Fruit fly (Drosophila melanogaster) whole organism, embryonic: ENCODE data around the gene CG5969.

Experiments
- CG10321 ChIP-seq: fragments of 200-800 bp; sonication (Bioruptor generic); IDR thresholded peaks from 2 replicates; pipeline ENCODE4 v1.3.6; 2022; ENCODE audit warnings: missing biosample characterization, missing genetic modification characterization
- CG10979 ChIP-seq: fragments of 200-800 bp; sonication (Bioruptor generic); optimal IDR thresholded peaks from 2 replicates; lab custom pipeline; 2018; ENCODE audit warnings: missing biosample characterization, mild to moderate bottlenecking, missing genetic modification characterization, moderate library complexity
- CG11504 ChIP-seq: fragments of 200-800 bp; sonication (Bioruptor generic); optimal IDR thresholded peaks from 3 replicates; lab custom pipeline; 2019; ENCODE audit warnings: missing biosample characterization, mild to moderate bottlenecking, missing genetic modification characterization, moderate library complexity
- CG12769 ChIP-seq: fragments of 200-800 bp; sonication (Bioruptor generic); optimal IDR thresholded peaks from 2 replicates; lab custom pipeline; 2019; ENCODE audit warnings: missing biosample characterization, mild to moderate bottlenecking, missing genetic modification characterization, moderate library complexity
- CG15073 ChIP-seq: fragments of 200-800 bp; sonication (Bioruptor generic); optimal IDR thresholded peaks from 2 replicates; lab custom pipeline; 2016; ENCODE audit warnings: missing biosample characterization, missing genetic modification characterization
- CG15479 ChIP-seq: fragments of 200-800 bp; sonication (Bioruptor generic); optimal IDR thresholded peaks from 3 replicates; lab custom pipeline; 2019; ENCODE audit warnings: missing biosample characterization, mild to moderate bottlenecking, missing genetic modification characterization, moderate library complexity
- CG1603 ChIP-seq: fragments of 200-800 bp; sonication (Bioruptor generic); optimal IDR thresholded peaks from 2 replicates; lab custom pipeline; 2019; ENCODE audit warnings: missing biosample characterization, mild to moderate bottlenecking, missing genetic modification characterization, moderate library complexity
- CG18011 ChIP-seq: fragments of 200-800 bp; sonication (Bioruptor generic); optimal IDR thresholded peaks from 2 replicates; lab custom pipeline; 2017; ENCODE audit warnings: missing biosample characterization, missing genetic modification characterization, mild to moderate bottlenecking, moderate library complexity, missing genotype
- CG2116 ChIP-seq: fragments of 200-800 bp; sonication (Bioruptor generic); optimal IDR thresholded peaks from 3 replicates; lab custom pipeline; 2018; ENCODE audit warnings: missing biosample characterization, mild to moderate bottlenecking, missing genetic modification characterization
- CG33213 ChIP-seq: fragments of 200-800 bp; sonication (Bioruptor generic); optimal IDR thresholded peaks from 3 replicates; lab custom pipeline; 2016; ENCODE audit warnings: missing biosample characterization, missing genetic modification characterization
- CG3838 ChIP-seq: fragments of 200-800 bp; sonication (Bioruptor generic); optimal IDR thresholded peaks from 3 replicates; lab custom pipeline; 2016; ENCODE audit warnings: missing biosample characterization, missing genetic modification characterization
- CG43689 ChIP-seq: fragments of 200-800 bp; sonication (Bioruptor generic); IDR thresholded peaks from 2 replicates; pipeline ENCODE4 v1.3.6; 2022; ENCODE audit warnings: missing biosample characterization, missing genetic modification characterization
- CG4820 ChIP-seq: fragments of 200-800 bp; sonication (Bioruptor generic); optimal IDR thresholded peaks from 3 replicates; lab custom pipeline; 2016; ENCODE audit warnings: missing biosample characterization, missing genetic modification characterization
- CG7987 ChIP-seq: fragments of 200-800 bp; sonication (Bioruptor generic); optimal IDR thresholded peaks from 2 replicates; lab custom pipeline; 2018; ENCODE audit warnings: missing biosample characterization, mild to moderate bottlenecking, missing genetic modification characterization, moderate library complexity
- CG8290 ChIP-seq, 3 experiments: fragments of 200-800 bp; sonication (Bioruptor generic); optimal IDR thresholded peaks; 2 replicates each; lab custom pipeline; 2016 to 2019; ENCODE audit warnings: missing biosample characterization in 3 of 3, missing genetic modification characterization in 3 of 3, mild to moderate bottlenecking in 2 of 3, moderate library complexity in 1 of 3
- CG9932 ChIP-seq: fragments of 200-800 bp; sonication (Bioruptor generic); IDR thresholded peaks from 2 replicates; pipeline ENCODE4 v1.3.6; 2022; ENCODE audit warnings: missing biosample characterization, missing genetic modification characterization
- Dref ChIP-seq: fragments of 200-800 bp; sonication (Bioruptor generic); IDR thresholded peaks from 2 replicates; pipeline ENCODE4 v1.3.6; 2022; ENCODE audit warnings: missing biosample characterization, missing genetic modification characterization
- Fer3 ChIP-seq: fragments of 200-800 bp; sonication (Bioruptor generic); optimal IDR thresholded peaks from 2 replicates; lab custom pipeline; 2018; ENCODE audit warnings: missing biosample characterization, mild to moderate bottlenecking, missing genetic modification characterization, moderate library complexity
- GATAe ChIP-seq: fragments of 200-800 bp; sonication (Bioruptor generic); conservative IDR thresholded peaks from 2 replicates; pipeline ENCODE4 v1.3.6; 2022; ENCODE audit warnings: missing biosample characterization, missing genetic modification characterization
- HmgZ ChIP-seq: fragments of 200-800 bp; sonication (Bioruptor generic); optimal IDR thresholded peaks from 2 replicates; lab custom pipeline; 2018; ENCODE audit warnings: missing biosample characterization, mild to moderate bottlenecking, missing genetic modification characterization
- Lhr ChIP-seq: fragments of 200-800 bp; sonication (Bioruptor generic); optimal IDR thresholded peaks from 3 replicates; lab custom pipeline; 2017; ENCODE audit warnings: mild to moderate bottlenecking, missing biosample characterization, missing genetic modification reagents, missing genetic modification characterization
- MTF-1 ChIP-seq: fragments of 200-800 bp; sonication (Bioruptor generic); optimal IDR thresholded peaks from 2 replicates; lab custom pipeline; 2018; ENCODE audit warnings: missing biosample characterization, mild to moderate bottlenecking, missing genetic modification characterization, borderline replicate concordance
- Neu2 ChIP-seq: fragments of 200-800 bp; sonication (Bioruptor generic); optimal IDR thresholded peaks from 3 replicates; lab custom pipeline; 2016; ENCODE audit warnings: missing biosample characterization, missing genetic modification characterization, borderline replicate concordance
- PHDP ChIP-seq: fragments of 200-800 bp; sonication (Bioruptor generic); optimal IDR thresholded peaks from 3 replicates; lab custom pipeline; 2018; ENCODE audit warnings: missing biosample characterization, mild to moderate bottlenecking, missing genetic modification characterization, moderate library complexity
- Sry-δ ChIP-seq: fragments of 200-800 bp; sonication (Bioruptor generic); optimal IDR thresholded peaks from 2 replicates; lab custom pipeline; 2016; ENCODE audit warnings: missing biosample characterization, missing genetic modification characterization
- bbx ChIP-seq: fragments of 200-800 bp; sonication (Bioruptor generic); IDR thresholded peaks from 2 replicates; pipeline ENCODE4 v1.3.6; 2022; ENCODE audit warnings: missing biosample characterization, missing genetic modification characterization; ENCODE audit not compliant: partially characterized antibody
- bcd ChIP-seq: fragments of 200-800 bp; sonication (Bioruptor generic); optimal IDR thresholded peaks from 2 replicates; lab custom pipeline; 2017; ENCODE audit warnings: missing biosample characterization, mild to moderate bottlenecking, missing genetic modification characterization
- crc ChIP-seq: fragments of 200-800 bp; sonication (Bioruptor generic); optimal IDR thresholded peaks from 2 replicates; lab custom pipeline; 2016; ENCODE audit warnings: missing biosample characterization, missing genetic modification characterization
- danr ChIP-seq: fragments of 200-800 bp; sonication (Bioruptor generic); IDR thresholded peaks from 2 replicates; pipeline ENCODE4 v1.3.6; 2022; ENCODE audit warnings: missing biosample characterization, missing genetic modification characterization
- disco-r ChIP-seq: fragments of 200-800 bp; sonication (Bioruptor generic); optimal IDR thresholded peaks from 2 replicates; lab custom pipeline; 2016; ENCODE audit warnings: missing biosample characterization, missing genetic modification characterization
- exex ChIP-seq: fragments of 200-800 bp; sonication (Bioruptor generic); optimal IDR thresholded peaks from 4 replicates; lab custom pipeline; 2018; ENCODE audit warnings: missing biosample characterization, mild to moderate bottlenecking, missing genetic modification characterization, moderate library complexity
- gcm2 ChIP-seq: fragments of 200-800 bp; sonication (Bioruptor generic); optimal IDR thresholded peaks from 2 replicates; lab custom pipeline; 2016; ENCODE audit warnings: missing biosample characterization, missing genetic modification characterization
- kay ChIP-seq: fragments of 200-800 bp; sonication (Bioruptor generic); optimal IDR thresholded peaks from 2 replicates; lab custom pipeline; 2016; ENCODE audit warnings: missing biosample characterization, missing genetic modification characterization
- knrl ChIP-seq: fragments of 200-800 bp; sonication (Bioruptor generic); IDR thresholded peaks from 3 replicates; pipeline ENCODE4 v1.3.6; 2022; ENCODE audit warnings: missing biosample characterization, missing genetic modification characterization; ENCODE audit not compliant: partially characterized antibody
- lilli ChIP-seq: fragments of 200-800 bp; sonication (Bioruptor generic); optimal IDR thresholded peaks from 3 replicates; lab custom pipeline; 2016; ENCODE audit warnings: missing biosample characterization, missing genetic modification characterization
- mirr ChIP-seq: fragments of 200-800 bp; sonication (Bioruptor generic); optimal IDR thresholded peaks from 3 replicates; lab custom pipeline; 2018; ENCODE audit warnings: missing biosample characterization, mild to moderate bottlenecking, missing genetic modification characterization
- nmo ChIP-seq: fragments of 200-800 bp; sonication (Bioruptor generic); optimal IDR thresholded peaks from 2 replicates; lab custom pipeline; 2018; ENCODE audit warnings: missing biosample characterization, mild to moderate bottlenecking, missing genetic modification characterization, moderate library complexity
- org-1 ChIP-seq: fragments of 200-800 bp; sonication (Bioruptor generic); optimal IDR thresholded peaks from 2 replicates; lab custom pipeline; 2017; ENCODE audit warnings: missing biosample characterization, missing genetic modification characterization
- p53 ChIP-seq: fragments of 200-800 bp; sonication (Bioruptor generic); optimal IDR thresholded peaks from 2 replicates; lab custom pipeline; 2016; ENCODE audit warnings: missing biosample characterization, missing genetic modification characterization
- pzg ChIP-seq: fragments of 200-800 bp; sonication (Bioruptor generic); optimal IDR thresholded peaks from 3 replicates; lab custom pipeline; 2018; ENCODE audit warnings: missing biosample characterization, mild to moderate bottlenecking, missing genetic modification characterization, moderate library complexity
- sd ChIP-seq: fragments of 200-800 bp; sonication (Bioruptor generic); optimal IDR thresholded peaks from 3 replicates; lab custom pipeline; 2018; ENCODE audit warnings: missing biosample characterization, mild to moderate bottlenecking, missing genetic modification characterization, moderate library complexity
- sima ChIP-seq: fragments of 200-800 bp; sonication (Bioruptor generic); optimal IDR thresholded peaks from 2 replicates; lab custom pipeline; 2016; ENCODE audit warnings: missing biosample characterization, missing genetic modification characterization
- so ChIP-seq: fragments of 200-800 bp; sonication (Bioruptor generic); IDR thresholded peaks from 3 replicates; pipeline ENCODE4 v1.3.6; 2022; ENCODE audit warnings: missing biosample characterization, missing genetic modification characterization
- sr ChIP-seq: fragments of 200-800 bp; sonication (Bioruptor generic); IDR thresholded peaks from 3 replicates; pipeline ENCODE4 v1.3.6; 2022; ENCODE audit warnings: missing biosample characterization, missing genetic modification characterization
- stwl ChIP-seq: fragments of 200-800 bp; sonication (Bioruptor generic); optimal IDR thresholded peaks from 3 replicates; lab custom pipeline; 2018; ENCODE audit warnings: missing biosample characterization, mild to moderate bottlenecking, missing genetic modification characterization, moderate library complexity
- toy ChIP-seq: fragments of 200-800 bp; sonication (Bioruptor generic); IDR thresholded peaks from 2 replicates; pipeline ENCODE4 v1.3.6; 2022; ENCODE audit warnings: missing biosample characterization, missing genetic modification characterization
- unc-4 ChIP-seq: fragments of 200-800 bp; sonication (Bioruptor generic); IDR thresholded peaks from 2 replicates; pipeline ENCODE4 v1.3.6; 2022; ENCODE audit warnings: missing biosample characterization, missing genetic modification characterization; ENCODE audit not compliant: partially characterized antibody
- wek ChIP-seq: fragments of 200-800 bp; sonication (Bioruptor generic); optimal IDR thresholded peaks from 3 replicates; lab custom pipeline; 2018; ENCODE audit warnings: missing biosample characterization, mild to moderate bottlenecking, missing genetic modification characterization, moderate library complexity
- yki ChIP-seq: fragments of >200 bp; optimal IDR thresholded peaks from 3 replicates; lab custom pipeline; 2018
- zf30C ChIP-seq: fragments of 200-800 bp; sonication (Bioruptor generic); optimal IDR thresholded peaks from 3 replicates; lab custom pipeline; 2018; ENCODE audit warnings: missing biosample characterization, mild to moderate bottlenecking, missing genetic modification characterization

CG5969 gene

dm6 chr3L:20491525-20492132, 18.0 kb downstream of the CG5969 start, which contains the start of gene ND-39 (continued):
- TF ChIP-seq sima (no peak), CG9932 (GFP tag; lab: Robert Waterston, UW) (no peak), zf30C (GFP tag; lab: Kevin White, UChicago) (no peak), toy (GFP tag; lab: Robert Waterston, UW) (no peak), stwl (peak; percentile 49), CG8290 (GFP tag; optimal IDR thresholded peaks at IDR 0.05; lab: Kevin White, UChicago) (no peak), CG8290 (tag; optimal IDR thresholded peaks at IDR 0.05; lab: Kevin White, UChicago) (peak in 1 of 2 experiments; percentile 29), Sry-δ (GFP tag; lab: Kevin White, UChicago) (peak; percentile 84), sr (GFP tag; lab: Robert Waterston, UW) (no peak), kay (no peak), CG11504 (tag; lab: Kevin White, UChicago) (peak; percentile 100), CG3838 (GFP tag; lab: Kevin White, UChicago) (no peak), bcd (GFP tag; lab: Kevin White, UChicago) (no peak), Dref (GFP tag; lab: Robert Waterston, UW) (peak; percentile 54), CG10321 (GFP tag; lab: Robert Waterston, UW) (peak; percentile 82), MTF-1 (no peak), yki (lab: Kevin White, UChicago) (no peak), CG2116 (GFP tag; lab: Kevin White, UChicago) (peak; percentile 93), GATAe (GFP tag; lab: Robert Waterston, UW) (peak; percentile 98), disco-r (no peak), CG18011 (GFP tag; lab: Kevin White, UChicago) (no peak), CG12769 (tag; lab: Kevin White, UChicago) (no peak), CG4820 (GFP tag; lab: Kevin White, UChicago) (no peak), CG15073 (GFP tag; lab: Kevin White, UChicago) (no peak), lilli (GFP tag; lab: Kevin White, UChicago) (no peak), Neu2 (GFP tag; lab: Kevin White, UChicago) (peak; percentile 75), mirr (GFP tag; lab: Kevin White, UChicago) (peak; percentile 31), crc (no peak), so (GFP tag; lab: Robert Waterston, UW) (no peak), p53 (GFP tag; lab: Kevin White, UChicago) (no peak), HmgZ (tag; lab: Kevin White, UChicago) (peak; percentile 24), Fer3 (no peak), CG43689 (no peak), CG10979 (no peak), PHDP (tag; lab: Kevin White, UChicago) (no peak), unc-4 (GFP tag; lab: Robert Waterston, UW) (peak; percentile 35; the same call in 1 of the 2 replicates), gcm2 (GFP tag; lab: Kevin White, UChicago) (no peak), pzg (GFP tag; lab: Kevin White, UChicago) (peak; percentile 53), nmo (GFP tag; lab: Kevin White, UChicago) (no peak), CG15479 (no peak), CG33213 (no peak), knrl (GFP tag; lab: Robert Waterston, UW) (peak; percentile 10; the same call in 1 of the 3 replicates), sd (tag; lab: Kevin White, UChicago) (peak; percentile 17), wek (no peak), danr (no peak), CG7987 (no peak), exex (tag; lab: Kevin White, UChicago) (peak; percentile 89), Lhr (GFP tag; lab: Kevin White, UChicago) (no peak), org-1 (no peak), CG1603 (tag; lab: Kevin White, UChicago) (peak; percentile 1), bbx (peak; percentile 36; the same call in 1 of the 2 replicates)
